Worm (Caenorhabditis elegans) whole organism, midembryonic: Measurements from ENCODE around the gene T11F9.7.

ENCODE experiments used
- cog-1 ChIP-seq: sonication (generic microtip); optimal IDR thresholded peaks from 2 replicates; lab custom pipeline; 2016; ENCODE audit warnings: missing genetic modification characterization, missing compliant biosample characterization
- klf-2 ChIP-seq: fragments of 200-800 bp; sonication (Bioruptor generic); conservative IDR thresholded peaks from 2 replicates; pipeline ENCODE4 v1.3.6; 2022; ENCODE audit warnings: missing genetic modification reagents, missing genetic modification characterization, missing compliant biosample characterization
- ref-1 ChIP-seq: fragments of 200-800 bp; sonication (Bioruptor generic); conservative IDR thresholded peaks from 2 replicates; pipeline ENCODE4 v1.3.6; 2022; ENCODE audit warnings: missing genetic modification reagents, missing genetic modification characterization, missing compliant biosample characterization

DNA sequence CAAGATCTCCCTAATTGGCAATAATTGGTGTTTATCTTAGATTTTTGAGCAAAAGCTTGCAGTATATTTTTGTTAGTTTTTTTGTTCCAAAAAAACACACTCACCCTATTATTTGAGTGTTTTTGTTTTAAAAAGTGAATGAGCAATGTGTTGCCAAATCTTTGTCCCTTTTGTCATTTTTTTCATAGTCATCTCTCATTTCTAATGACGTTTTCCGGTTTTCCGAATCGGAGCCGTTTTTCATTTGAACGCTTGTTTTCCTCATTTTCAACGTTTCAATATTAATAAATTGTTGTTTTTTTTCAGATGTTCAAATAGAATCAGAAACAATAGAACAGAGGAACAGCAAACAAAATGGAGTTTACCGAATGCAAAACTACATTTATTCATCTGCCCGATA, 37.3 kb upstream of the T11F9.7 start, which contains the start of gene dmsr-1:
- TF ChIP-seq klf-2 (GFP tag; lab: Robert Waterston, UW) (no peak), ref-1 (GFP tag; lab: Robert Waterston, UW) (no peak), cog-1 (no peak)
